ENCODE assay signal across 3 worm cellular contexts in genomic region chrX:2382227-2382626, ce11.
TF ChIP-seq lines count a peak whose summit lies in the region.

No protein-coding gene starts in this region.

TF ChIP-seq in whole organism, L1 larva, 84 proteins besides CTCF, POLR2A, EP300 and RAD21 (continued from another document):
- TF ChIP-seq elt-2 (tag; optimal IDR thresholded peaks at IDR 0.05; lab: Kevin White, UChicago) (peak; percentile 0), aly-2 (tag; optimal IDR thresholded peaks at IDR 0.05; lab: Kevin White, UChicago) (no peak), nhr-85 (tag; lab: Kevin White, UChicago) (peak; percentile 78), sox-4 (tag; optimal IDR thresholded peaks at IDR 0.05; lab: Kevin White, UChicago) (no peak), ceh-8 (GFP tag; optimal IDR thresholded peaks at IDR 0.05; lab: Kevin White, UChicago) (no peak), snpc-4 (tag; optimal IDR thresholded peaks at IDR 0.05; lab: Kevin White, UChicago) (peak; percentile 58), rnt-1 (tag; optimal IDR thresholded peaks at IDR 0.05; lab: Kevin White, UChicago) (peak; percentile 83), nhr-76 (tag; optimal IDR thresholded peaks at IDR 0.05; lab: Kevin White, UChicago) (peak; percentile 22), unc-62 (GFP tag; optimal IDR thresholded peaks at IDR 0.05; lab: Kevin White, UChicago) (no peak), xbp-1 (tag; optimal IDR thresholded peaks at IDR 0.05; lab: Kevin White, UChicago) (peak; percentile 60)

TF ChIP-seq in whole organism, L2 larva, 48 proteins besides CTCF, POLR2A, EP300 and RAD21 (continued from another document):
- TF ChIP-seq egl-27 (tag; optimal IDR thresholded peaks at IDR 0.05; lab: Kevin White, UChicago), result no peak
- peak; percentile 75 for TF ChIP-seq sma-3 (GFP tag; optimal IDR thresholded peaks at IDR 0.05; lab: Kevin White, UChicago)
- peak; percentile 56 for TF ChIP-seq gmeb-1 (tag; optimal IDR thresholded peaks at IDR 0.05; lab: Kevin White, UChicago)
- TF ChIP-seq ama-1 (optimal IDR thresholded peaks at IDR 0.05; lab: Kevin White, UChicago), result no peak
- TF ChIP-seq snpc-4 (tag; optimal IDR thresholded peaks at IDR 0.05; lab: Kevin White, UChicago), result no peak
- TF ChIP-seq ztf-11 (tag; optimal IDR thresholded peaks at IDR 0.05; lab: Kevin White, UChicago), result no peak
- peak; percentile 44 for TF ChIP-seq sma-9 (GFP tag; optimal IDR thresholded peaks at IDR 0.05; lab: Kevin White, UChicago)
- no peak for TF ChIP-seq sma-9 (tag; optimal IDR thresholded peaks at IDR 0.05; lab: Kevin White, UChicago)
- TF ChIP-seq lin-39 (tag; optimal IDR thresholded peaks at IDR 0.05; lab: Kevin White, UChicago), result no peak

TF ChIP-seq in whole organism, L4 larva, 104 proteins besides CTCF, POLR2A, EP300 and RAD21 (continued from another document):
- peak; percentile 42 for TF ChIP-seq nhr-102 (tag; optimal IDR thresholded peaks at IDR 0.05; lab: Kevin White, UChicago)
- TF ChIP-seq unc-130 (GFP tag; optimal IDR thresholded peaks at IDR 0.05; lab: Kevin White, UChicago), result no peak
- TF ChIP-seq aha-1 (tag; lab: Kevin White, UChicago), result no peak
- TF ChIP-seq zip-11 (GFP tag; IDR thresholded peaks at IDR 0.05; lab: Robert Waterston, UW), result no peak
- TF ChIP-seq R02D3.7 (tag; optimal IDR thresholded peaks at IDR 0.05; lab: Kevin White, UChicago), result no peak
- no peak for TF ChIP-seq arid-1 (GFP tag; conservative IDR thresholded peaks at IDR 0.05; lab: Robert Waterston, UW)
- TF ChIP-seq dpl-1 (GFP tag; optimal IDR thresholded peaks at IDR 0.05; lab: Kevin White, UChicago), result peak; percentile 64
- peak; percentile 57 for TF ChIP-seq dmd-6 (GFP tag; IDR thresholded peaks at IDR 0.05; lab: Robert Waterston, UW)
- TF ChIP-seq sdz-12 (GFP tag; optimal IDR thresholded peaks at IDR 0.05; lab: Kevin White, UChicago), result no peak
- no peak for TF ChIP-seq F10B5.3 (tag; optimal IDR thresholded peaks at IDR 0.05; lab: Kevin White, UChicago)
- TF ChIP-seq lin-1 (GFP tag; IDR thresholded peaks at IDR 0.05; lab: Robert Waterston, UW), result no peak
- TF ChIP-seq lim-7 (GFP tag; IDR thresholded peaks at IDR 0.05; lab: Robert Waterston, UW), result no peak
- TF ChIP-seq Y105C5A.15 (GFP tag; IDR thresholded peaks at IDR 0.05; lab: Robert Waterston, UW), result no peak
- no peak for TF ChIP-seq ceh-44 (GFP tag; IDR thresholded peaks at IDR 0.05; lab: Robert Waterston, UW)
- no peak for TF ChIP-seq nhr-11 (tag; optimal IDR thresholded peaks at IDR 0.05; lab: Kevin White, UChicago)
- peak; percentile 5 for TF ChIP-seq mxl-3 (GFP tag; optimal IDR thresholded peaks at IDR 0.05; lab: Kevin White, UChicago)
- TF ChIP-seq nhr-25 (tag; optimal IDR thresholded peaks at IDR 0.05; lab: Kevin White, UChicago; ENCODE audit: borderline replicate concordance, insufficient read depth), result no peak
- peak in 1 of 2 experiments; percentile 78 for TF ChIP-seq lsy-2 (tag; optimal IDR thresholded peaks at IDR 0.05; lab: Kevin White, UChicago)
- peak; percentile 54 for TF ChIP-seq rbr-2 (tag; optimal IDR thresholded peaks at IDR 0.05; lab: Kevin White, UChicago)
- no peak for TF ChIP-seq lin-15B (tag; optimal IDR thresholded peaks at IDR 0.05; lab: Kevin White, UChicago)
- no peak for TF ChIP-seq saeg-2 (GFP tag; IDR thresholded peaks at IDR 0.05; lab: Robert Waterston, UW)
- no peak for TF ChIP-seq ceh-20 (GFP tag; IDR thresholded peaks at IDR 0.05; lab: Robert Waterston, UW)
- no peak for TF ChIP-seq set-16 (GFP tag; IDR thresholded peaks at IDR 0.05; lab: Robert Waterston, UW)
- TF ChIP-seq unc-62 (GFP tag; optimal IDR thresholded peaks at IDR 0.05 in 1 of 2; lab: Kevin White, UChicago), result no peak
- no peak for TF ChIP-seq unc-62 (tag; optimal IDR thresholded peaks at IDR 0.05; lab: Kevin White, UChicago)
- no peak for TF ChIP-seq ZK337.2 (GFP tag; IDR thresholded peaks at IDR 0.05; lab: Robert Waterston, UW)
- peak; percentile 74 for TF ChIP-seq mep-1 (tag; optimal IDR thresholded peaks at IDR 0.05; lab: Kevin White, UChicago)
- no peak for TF ChIP-seq ama-1 (optimal IDR thresholded peaks at IDR 0.05; lab: Kevin White, UChicago)
- peak; percentile 73 for TF ChIP-seq mes-2 (tag; optimal IDR thresholded peaks at IDR 0.05; lab: Kevin White, UChicago; ENCODE audit: poor library complexity, severe bottlenecking)
- no peak for TF ChIP-seq dmd-9 (GFP tag; IDR thresholded peaks at IDR 0.05; lab: Robert Waterston, UW)
- TF ChIP-seq zip-2 (tag; optimal IDR thresholded peaks at IDR 0.05; lab: Kevin White, UChicago), result no peak
- TF ChIP-seq nhr-28 (tag; optimal IDR thresholded peaks at IDR 0.05; lab: Kevin White, UChicago), result peak; percentile 55
- no peak for TF ChIP-seq egl-27 (tag; optimal IDR thresholded peaks at IDR 0.05; lab: Kevin White, UChicago)
- TF ChIP-seq nhr-77 (tag; optimal IDR thresholded peaks at IDR 0.05; lab: Kevin White, UChicago), result peak; percentile 9
- TF ChIP-seq Y5F2A.4 (GFP tag; optimal IDR thresholded peaks at IDR 0.05; lab: Kevin White, UChicago), result no peak
- no peak for TF ChIP-seq D1046.2 (GFP tag; IDR thresholded peaks at IDR 0.05; lab: Robert Waterston, UW)
- no peak for TF ChIP-seq nhr-48 (tag; optimal IDR thresholded peaks at IDR 0.05; lab: Kevin White, UChicago)
- no peak for TF ChIP-seq nhr-111 (GFP tag; optimal IDR thresholded peaks at IDR 0.05; lab: Kevin White, UChicago)
- TF ChIP-seq unc-39 (tag; optimal IDR thresholded peaks at IDR 0.05; lab: Kevin White, UChicago), result no peak
- no peak for TF ChIP-seq F44E2.7 (GFP tag; IDR thresholded peaks at IDR 0.05; lab: Robert Waterston, UW)
- no peak for TF ChIP-seq snpc-4 (tag; optimal IDR thresholded peaks at IDR 0.05; lab: Kevin White, UChicago)
- no peak for TF ChIP-seq nhr-76 (tag; optimal IDR thresholded peaks at IDR 0.05; lab: Kevin White, UChicago)
- TF ChIP-seq pqm-1 (tag; optimal IDR thresholded peaks at IDR 0.05; lab: Kevin White, UChicago), result no peak
- TF ChIP-seq lin-13 (GFP tag; optimal IDR thresholded peaks at IDR 0.05; lab: Kevin White, UChicago), result no peak
- TF ChIP-seq lin-38 (GFP tag; IDR thresholded peaks at IDR 0.05; lab: Robert Waterston, UW), result no peak
- TF ChIP-seq spr-3 (GFP tag; optimal IDR thresholded peaks at IDR 0.05; lab: Kevin White, UChicago), result no peak
- TF ChIP-seq F49E8.2 (tag; optimal IDR thresholded peaks at IDR 0.05; lab: Kevin White, UChicago; ENCODE audit: borderline replicate concordance), result no peak
- TF ChIP-seq Y75B8A.6 (GFP tag; IDR thresholded peaks at IDR 0.05; lab: Robert Waterston, UW), result no peak
- TF ChIP-seq lin-39 (tag; optimal IDR thresholded peaks at IDR 0.05; lab: Kevin White, UChicago), result no peak
- TF ChIP-seq zag-1 (tag; optimal IDR thresholded peaks at IDR 0.05; lab: Kevin White, UChicago), result no peak
- no peak for TF ChIP-seq madf-9 (GFP tag; conservative IDR thresholded peaks at IDR 0.05; lab: Robert Waterston, UW)
- no peak for TF ChIP-seq daf-16 (GFP tag; optimal IDR thresholded peaks at IDR 0.05; lab: Kevin White, UChicago)
- TF ChIP-seq daf-16 (tag; optimal IDR thresholded peaks at IDR 0.05; lab: Kevin White, UChicago), result no peak
- TF ChIP-seq T20F7.1 (GFP tag; optimal IDR thresholded peaks at IDR 0.05; lab: Kevin White, UChicago), result no peak
- TF ChIP-seq Y48G9A.11 (GFP tag; IDR thresholded peaks at IDR 0.05; lab: Robert Waterston, UW), result no peak
